Fruit fly (Drosophila melanogaster): Measurements from ENCODE around the gene MTA1-like.

Gene MTA1-like

DNA sequence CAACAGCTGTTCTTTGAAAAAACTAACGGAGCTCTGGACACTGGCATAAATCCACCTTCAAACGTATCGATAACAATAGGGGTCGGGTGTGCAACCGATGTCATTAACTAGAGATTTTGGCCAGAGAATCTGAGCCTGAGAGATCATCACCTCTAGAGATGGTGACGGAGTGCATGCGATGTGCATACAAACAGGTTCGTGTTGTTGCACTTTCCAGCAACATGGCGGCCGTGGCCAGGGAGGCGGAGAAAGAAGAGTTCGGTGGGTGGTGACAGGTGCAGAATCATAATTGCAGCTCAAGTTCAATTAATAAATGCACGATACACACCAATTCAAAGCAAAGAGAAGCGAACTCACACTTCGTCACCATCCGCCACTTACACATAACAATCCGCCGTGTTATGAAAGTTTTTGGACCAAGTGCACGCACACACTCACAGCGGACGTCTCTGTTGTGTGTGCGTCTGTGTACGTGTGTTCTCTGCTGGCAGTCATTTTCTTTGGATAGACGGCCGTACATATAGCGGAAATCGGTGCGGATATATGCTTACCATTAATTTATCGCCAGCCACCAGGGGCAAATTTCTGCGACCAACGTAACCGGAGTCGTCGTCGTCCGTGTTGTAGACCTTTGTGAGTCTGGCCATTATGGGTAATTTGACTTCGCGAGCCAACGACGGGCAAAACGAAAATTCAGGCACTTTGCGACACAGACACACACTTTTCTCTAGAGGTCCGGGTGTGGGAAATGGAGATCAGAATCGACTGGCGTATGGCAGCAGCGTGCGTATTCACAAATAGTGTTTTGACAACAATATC lies 10.7 kb upstream of the MTA1-like start:
- TF ChIP-seq jim (GFP tag; optimal IDR thresholded peaks at IDR 0.05) (no peak), CG32264 (GFP tag; optimal IDR thresholded peaks at IDR 0.05) (no peak), h (GFP tag; optimal IDR thresholded peaks at IDR 0.05) (peak; percentile 39), Dfd (GFP tag; optimal IDR thresholded peaks at IDR 0.05) (no peak), Dif (GFP tag; optimal IDR thresholded peaks at IDR 0.05; ENCODE audit: partially characterized antibody) (no peak), dl (GFP tag; optimal IDR thresholded peaks at IDR 0.05; ENCODE audit: insufficient read depth in 1 of 2, partially characterized antibody in 2 of 2) (no peak), dmrt93B (GFP tag; optimal IDR thresholded peaks at IDR 0.05) (no peak), Hr83 (GFP tag; optimal IDR thresholded peaks at IDR 0.05; ENCODE audit: poor library complexity, severe bottlenecking) (peak; percentile 36), usp (GFP tag; optimal IDR thresholded peaks at IDR 0.05) (no peak), Hr78 (GFP tag; optimal IDR thresholded peaks at IDR 0.05) (no peak), tai (GFP tag; optimal IDR thresholded peaks at IDR 0.05) (no peak), N (GFP tag; optimal IDR thresholded peaks at IDR 0.05) (no peak), rgr (GFP tag; optimal IDR thresholded peaks at IDR 0.05) (peak; percentile 2), sage (GFP tag; optimal IDR thresholded peaks at IDR 0.05) (no peak), dsf (GFP tag; optimal IDR thresholded peaks at IDR 0.05; ENCODE audit: borderline replicate concordance) (no peak), Vsx2 (GFP tag; optimal IDR thresholded peaks at IDR 0.05; ENCODE audit: partially characterized antibody) (no peak), OdsH (GFP tag; optimal IDR thresholded peaks at IDR 0.05) (peak; percentile 5), sv (GFP tag; optimal IDR thresholded peaks at IDR 0.05) (no peak), Mio (GFP tag; optimal IDR thresholded peaks at IDR 0.05) (no peak), HLH106 (tag; optimal IDR thresholded peaks at IDR 0.05) (no peak), Sp1 (GFP tag; optimal IDR thresholded peaks at IDR 0.05) (no peak), GATAd (GFP tag; optimal IDR thresholded peaks at IDR 0.05) (no peak), Jra (GFP tag; optimal IDR thresholded peaks at IDR 0.05) (no peak), foxo (GFP tag; optimal IDR thresholded peaks at IDR 0.05) (peak in 1 of 2 experiments; percentile 20), Rel (GFP tag; optimal IDR thresholded peaks at IDR 0.05) (no peak), Rel (tag; optimal IDR thresholded peaks at IDR 0.05) (no peak), br (GFP tag; optimal IDR thresholded peaks at IDR 0.05) (no peak), brk (GFP tag; optimal IDR thresholded peaks at IDR 0.05) (no peak), Hnf4 (GFP tag; optimal IDR thresholded peaks at IDR 0.05) (peak; percentile 15), Abd-B (GFP tag; optimal IDR thresholded peaks at IDR 0.05) (no peak), fru (GFP tag; optimal IDR thresholded peaks at IDR 0.05) (peak; percentile 29), woc (GFP tag; optimal IDR thresholded peaks at IDR 0.05) (no peak), pan (optimal IDR thresholded peaks at IDR 0.05) (no peak), psq (GFP tag; optimal IDR thresholded peaks at IDR 0.05) (peak; percentile 3), CrebA (GFP tag; optimal IDR thresholded peaks at IDR 0.05; ENCODE audit: borderline replicate concordance) (no peak), Myc (optimal IDR thresholded peaks at IDR 0.05) (no peak), lola (GFP tag; optimal IDR thresholded peaks at IDR 0.05) (no peak), CG9705 (GFP tag; optimal IDR thresholded peaks at IDR 0.05) (no peak), ey (GFP tag; optimal IDR thresholded peaks at IDR 0.05) (no peak)

DNA sequence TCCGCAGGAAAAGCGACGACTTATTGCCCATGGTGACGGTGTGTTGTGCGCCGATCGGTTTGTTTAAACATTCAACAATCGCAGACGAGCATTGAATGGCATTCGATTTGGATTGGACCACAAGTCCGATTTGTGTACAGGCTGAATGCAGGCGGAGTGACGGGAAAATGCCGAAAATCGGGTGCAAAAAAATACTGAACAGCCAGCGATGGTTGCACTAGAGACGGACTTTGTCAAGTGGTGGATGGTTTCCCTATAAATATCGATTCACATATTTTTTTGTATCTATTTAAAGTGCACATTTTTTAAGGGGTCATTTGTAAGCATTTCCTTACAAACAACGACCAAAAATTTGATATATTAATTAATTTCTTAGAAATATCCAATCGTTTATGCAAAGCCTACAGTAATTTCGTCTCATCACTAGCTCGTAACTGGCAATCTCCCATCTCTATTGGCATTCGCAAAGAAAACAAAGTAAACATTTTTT lies 6.2 kb upstream of the MTA1-like start, which contains the start of the genes elm and MED27:
elm (minus strand) TSS at position 170 of the 490 bp plus-strand sequence.
MED27 (plus strand) TSS at position 448 of the 490 bp plus-strand sequence.
- TF ChIP-seq dsf (GFP tag; optimal IDR thresholded peaks at IDR 0.05; ENCODE audit: borderline replicate concordance) (peak; percentile 93), pan (optimal IDR thresholded peaks at IDR 0.05) (no peak), foxo (GFP tag; optimal IDR thresholded peaks at IDR 0.05) (peak; percentile 41 to 96), br (GFP tag; optimal IDR thresholded peaks at IDR 0.05) (peak; percentile 93), fru (GFP tag; optimal IDR thresholded peaks at IDR 0.05) (peak; percentile 93), Dif (GFP tag; optimal IDR thresholded peaks at IDR 0.05; ENCODE audit: partially characterized antibody) (peak; percentile 5), sv (GFP tag; optimal IDR thresholded peaks at IDR 0.05) (peak; percentile 91), lola (GFP tag; optimal IDR thresholded peaks at IDR 0.05) (no peak), Hnf4 (GFP tag; optimal IDR thresholded peaks at IDR 0.05) (peak; percentile 95), HLH106 (tag; optimal IDR thresholded peaks at IDR 0.05) (peak; percentile 95), h (GFP tag; optimal IDR thresholded peaks at IDR 0.05) (peak; percentile 95), Hr83 (GFP tag; optimal IDR thresholded peaks at IDR 0.05; ENCODE audit: poor library complexity, severe bottlenecking) (peak; percentile 50), Rel (GFP tag; optimal IDR thresholded peaks at IDR 0.05) (no peak), Rel (tag; optimal IDR thresholded peaks at IDR 0.05) (peak; percentile 69), Abd-B (GFP tag; optimal IDR thresholded peaks at IDR 0.05) (no peak), dl (GFP tag; optimal IDR thresholded peaks at IDR 0.05; ENCODE audit: insufficient read depth in 1 of 2, partially characterized antibody in 2 of 2) (no peak), GATAd (GFP tag; optimal IDR thresholded peaks at IDR 0.05) (peak; percentile 92), brk (GFP tag; optimal IDR thresholded peaks at IDR 0.05) (no peak), Mio (GFP tag; optimal IDR thresholded peaks at IDR 0.05) (peak; percentile 55), psq (GFP tag; optimal IDR thresholded peaks at IDR 0.05) (peak; percentile 87), Sp1 (GFP tag; optimal IDR thresholded peaks at IDR 0.05) (peak; percentile 91), Dfd (GFP tag; optimal IDR thresholded peaks at IDR 0.05) (no peak), tai (GFP tag; optimal IDR thresholded peaks at IDR 0.05) (no peak), CrebA (GFP tag; optimal IDR thresholded peaks at IDR 0.05; ENCODE audit: borderline replicate concordance) (no peak), Vsx2 (GFP tag; optimal IDR thresholded peaks at IDR 0.05; ENCODE audit: partially characterized antibody) (no peak), Jra (GFP tag; optimal IDR thresholded peaks at IDR 0.05) (peak; percentile 91), jim (GFP tag; optimal IDR thresholded peaks at IDR 0.05) (peak; percentile 3), sage (GFP tag; optimal IDR thresholded peaks at IDR 0.05) (peak; percentile 88), N (GFP tag; optimal IDR thresholded peaks at IDR 0.05) (no peak), Hr78 (GFP tag; optimal IDR thresholded peaks at IDR 0.05) (no peak), rgr (GFP tag; optimal IDR thresholded peaks at IDR 0.05) (peak; percentile 94), woc (GFP tag; optimal IDR thresholded peaks at IDR 0.05) (peak; percentile 97), CG32264 (GFP tag; optimal IDR thresholded peaks at IDR 0.05) (peak; percentile 81), CG9705 (GFP tag; optimal IDR thresholded peaks at IDR 0.05) (peak; percentile 87), OdsH (GFP tag; optimal IDR thresholded peaks at IDR 0.05) (peak; percentile 90), Myc (optimal IDR thresholded peaks at IDR 0.05) (no peak), usp (GFP tag; optimal IDR thresholded peaks at IDR 0.05) (no peak), ey (GFP tag; optimal IDR thresholded peaks at IDR 0.05) (peak; percentile 94), dmrt93B (GFP tag; optimal IDR thresholded peaks at IDR 0.05) (peak; percentile 94)
